Worm (Caenorhabditis elegans) whole organism, dauer: Measurements from ENCODE around the gene F27D9.12.

ENCODE experiments used
- unc-62 ChIP-seq: sonication (generic microtip); optimal IDR thresholded peaks from 2 replicates; lab custom pipeline; 2017; ENCODE audit warnings: missing biosample characterization, missing genetic modification reagents, missing genetic modification characterization

F27D9.12 gene

DNA sequence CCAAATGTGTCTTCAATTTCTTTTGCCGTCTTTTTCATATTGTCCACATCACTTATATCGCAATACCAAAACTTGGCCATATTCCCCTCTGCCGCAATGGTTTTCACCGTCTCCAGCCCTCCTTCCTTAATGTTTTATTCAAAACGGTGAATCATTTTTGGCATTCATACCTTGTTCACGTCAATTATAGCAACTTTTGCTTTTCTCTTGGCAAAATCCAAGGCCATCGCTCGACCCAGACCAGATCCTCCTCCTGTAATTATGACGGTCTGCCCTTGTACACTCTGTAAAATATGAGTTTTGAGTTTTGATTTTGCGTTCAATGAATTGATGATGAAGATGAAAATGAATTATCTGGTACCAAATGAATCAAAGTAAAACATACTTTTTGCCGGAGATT lies 7.6 kb upstream of the F27D9.12 start:
- no peak for TF ChIP-seq unc-62 (GFP tag; lab: Kevin White, UChicago)

ce11 chrX:7662532-7662931 lies 5.8 kb upstream of the F27D9.12 start:
- no peak for TF ChIP-seq unc-62 (GFP tag; lab: Kevin White, UChicago)

DNA sequence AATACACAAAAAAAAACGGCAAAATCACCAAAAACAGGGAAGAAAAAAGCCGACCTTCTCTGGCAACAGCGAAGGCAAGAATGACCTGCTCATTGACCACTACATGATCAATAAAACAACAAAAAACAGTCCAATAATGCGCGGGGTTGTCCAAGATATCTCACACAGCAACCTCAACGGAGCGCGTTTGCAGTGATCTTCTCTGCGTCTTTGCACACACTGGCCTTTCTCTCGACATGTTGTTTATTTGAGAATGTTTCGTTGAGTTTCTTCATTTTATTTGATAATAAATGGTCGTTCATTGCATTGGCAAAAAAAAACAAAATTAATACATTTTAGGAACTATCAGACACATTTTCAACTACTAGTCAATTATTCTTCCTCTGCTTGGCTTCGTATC lies 4.9 kb upstream of the F27D9.12 start:
- TF ChIP-seq unc-62 (GFP tag; lab: Kevin White, UChicago) = no peak

DNA sequence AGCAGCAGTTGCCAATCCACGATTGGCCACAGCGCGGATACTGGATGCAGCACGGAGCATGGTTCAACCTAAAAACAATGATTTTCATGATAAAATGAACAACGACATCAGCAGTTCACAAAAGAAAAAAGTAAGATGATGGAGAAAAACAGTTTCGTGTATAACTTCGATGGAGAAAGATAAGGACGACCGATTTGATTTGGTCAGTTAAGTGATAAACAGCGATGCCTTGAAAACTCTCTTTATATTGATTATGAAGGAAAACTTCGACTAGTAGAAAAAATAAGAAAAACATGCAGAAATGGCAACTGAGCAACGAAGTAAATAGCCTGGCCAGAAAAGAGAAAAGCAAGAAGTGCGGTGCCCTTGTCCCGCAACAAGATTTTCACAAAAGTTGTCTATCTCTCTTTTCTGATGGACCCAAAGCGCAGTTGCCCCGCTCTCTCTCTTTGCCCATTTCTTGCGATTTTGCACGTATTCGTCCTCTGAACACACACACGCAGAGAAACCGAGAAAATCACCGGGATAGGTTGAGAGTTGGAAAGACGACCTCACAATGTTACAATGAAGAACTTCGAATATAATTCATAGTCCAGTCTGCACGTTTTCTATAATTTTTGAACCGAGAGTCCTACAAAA lies 4.3 kb upstream of the F27D9.12 start, which contains the start of gene pcca-1:
pcca-1 (minus strand) TSS at position 68 of the 639 bp plus-strand sequence.
- no peak for TF ChIP-seq unc-62 (GFP tag; lab: Kevin White, UChicago)

DNA sequence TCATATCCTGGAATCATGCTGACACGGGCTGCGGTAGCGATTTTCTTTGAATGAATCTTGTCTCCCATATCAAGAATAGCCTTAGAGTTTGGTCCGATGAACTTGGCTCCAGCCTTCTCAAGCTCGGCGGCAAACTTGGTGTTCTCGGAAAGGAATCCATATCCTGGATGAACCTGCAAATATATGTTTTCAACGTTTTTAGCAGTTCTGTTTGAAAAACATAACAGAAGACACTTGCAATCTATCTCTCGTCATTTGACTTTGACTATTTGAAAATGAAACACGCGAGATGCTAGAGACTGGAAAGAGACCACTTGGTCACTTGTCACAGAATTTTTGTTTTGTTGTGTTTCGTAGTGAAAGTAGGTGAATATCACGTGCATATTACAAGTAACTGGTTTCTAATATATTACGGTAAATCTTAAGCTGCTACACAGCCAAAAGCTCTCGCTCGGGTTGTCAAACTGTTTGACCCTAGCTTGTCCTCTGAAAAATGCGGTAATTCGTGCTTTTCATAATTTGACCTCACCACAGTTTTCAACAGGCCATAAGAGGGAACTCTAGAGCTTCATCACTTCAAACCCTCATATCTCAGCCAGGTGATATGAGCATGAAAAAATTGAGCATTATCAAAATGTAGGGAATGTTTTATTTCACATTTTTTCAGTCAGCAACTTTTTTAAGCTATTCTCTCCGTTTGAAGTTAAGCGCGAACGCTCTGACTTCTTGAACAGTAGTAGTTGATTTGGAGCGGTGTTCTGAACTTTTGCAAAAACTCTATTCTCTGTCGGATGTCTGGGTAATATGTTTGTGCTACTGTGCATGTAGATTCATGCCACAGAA lies 3.0 kb upstream of the F27D9.12 start:
- no peak for TF ChIP-seq unc-62 (GFP tag; lab: Kevin White, UChicago)

- TF ChIP-seq unc-62 (GFP tag; lab: Kevin White, UChicago) = no peak
Measured at ce11 chrX:7655469-7656003, 1.2 kb downstream of the F27D9.12 start.

DNA sequence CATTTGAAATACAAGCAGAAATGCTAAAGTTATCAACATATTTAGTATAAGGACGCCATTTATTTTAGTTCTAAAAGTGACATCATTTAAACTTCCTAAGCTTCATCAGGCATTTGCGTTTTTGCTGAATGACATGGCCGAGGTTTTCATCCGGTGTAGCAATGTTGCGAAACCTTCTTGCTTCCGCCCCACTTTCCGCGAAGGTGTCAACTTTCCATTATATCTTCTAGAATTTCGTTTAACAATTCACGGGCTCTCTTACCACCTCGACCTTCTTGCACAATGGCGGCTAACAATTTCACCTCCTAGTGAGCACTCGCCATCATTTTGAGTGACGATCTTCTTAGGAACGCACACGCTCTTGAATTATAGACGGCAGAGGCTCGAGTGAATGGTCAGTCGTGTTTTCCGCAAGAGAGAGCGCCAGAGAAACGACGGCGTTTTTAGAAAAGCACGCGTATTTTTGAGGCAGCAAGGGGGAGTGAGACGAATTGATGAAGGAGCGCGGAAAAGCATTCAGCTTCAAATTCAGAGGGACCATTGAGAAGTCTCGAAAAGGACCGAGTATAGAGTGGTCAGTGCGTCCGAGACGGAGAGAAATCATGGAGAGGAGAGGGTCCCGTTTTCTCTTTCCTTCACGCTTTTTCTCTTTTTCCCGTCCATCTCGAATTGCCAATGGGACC lies 2.9 kb downstream of the F27D9.12 start:
- no peak for TF ChIP-seq unc-62 (GFP tag; lab: Kevin White, UChicago)

DNA sequence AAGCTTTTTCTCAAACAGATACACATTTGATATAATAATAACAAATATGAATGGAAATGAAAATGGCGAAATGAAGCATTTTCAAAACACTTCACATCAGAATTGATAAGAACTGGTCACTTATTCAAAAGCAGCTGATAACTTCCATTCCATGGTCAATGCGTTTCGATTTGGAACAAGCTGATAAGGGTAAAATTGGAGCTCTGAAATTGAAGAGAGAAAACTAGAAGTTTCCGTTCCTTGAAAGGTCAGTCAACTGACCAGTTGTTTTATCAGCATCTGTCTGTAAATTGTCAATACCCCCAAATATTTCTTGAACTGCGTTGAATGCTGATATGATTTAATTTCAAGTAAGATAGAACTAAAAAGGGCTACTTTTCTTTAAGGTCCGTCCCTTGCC lies 4.5 kb downstream of the F27D9.12 start:
- no peak for TF ChIP-seq unc-62 (GFP tag; lab: Kevin White, UChicago)

- no peak for TF ChIP-seq unc-62 (GFP tag; lab: Kevin White, UChicago)
Measured at ce11 chrX:7651219-7651958, 5.4 kb downstream of the F27D9.12 start.

- no peak for TF ChIP-seq unc-62 (GFP tag; lab: Kevin White, UChicago)
Measured at ce11 chrX:7645313-7645712, 11.5 kb downstream of the F27D9.12 start, which contains the start of gene F26A10.2. Gene F26A10.2 (minus strand): TSS chrX:7645413.

DNA sequence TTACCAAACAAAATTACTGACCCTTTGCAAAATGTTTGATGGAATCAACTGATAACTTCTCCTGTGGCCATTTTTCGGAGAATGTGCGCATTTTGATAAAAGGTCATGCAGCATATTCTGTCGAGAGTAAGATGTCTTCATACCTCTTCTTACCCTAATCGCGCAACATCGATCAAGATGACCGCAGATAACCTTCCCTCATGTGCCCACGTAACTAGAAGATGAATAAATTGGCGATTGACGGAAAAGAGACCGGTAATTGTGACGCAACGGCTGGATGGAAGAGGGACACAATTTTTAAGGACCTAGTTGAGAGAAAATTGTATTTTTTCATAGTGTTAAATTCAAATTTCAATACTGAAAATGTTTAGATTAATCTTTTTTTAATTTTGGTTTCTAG lies 16.0 kb downstream of the F27D9.12 start:
- no peak for TF ChIP-seq unc-62 (GFP tag; lab: Kevin White, UChicago)

- no peak for TF ChIP-seq unc-62 (GFP tag; lab: Kevin White, UChicago)
Measured at ce11 chrX:7640391-7640790, 16.4 kb downstream of the F27D9.12 start.

ce11 chrX:7638790-7639189 lies 18.0 kb downstream of the F27D9.12 start:
- no peak for TF ChIP-seq unc-62 (GFP tag; lab: Kevin White, UChicago)

ce11 chrX:7636037-7636436 lies 20.7 kb downstream of the F27D9.12 start:
- TF ChIP-seq unc-62 (GFP tag; lab: Kevin White, UChicago) = no peak

DNA sequence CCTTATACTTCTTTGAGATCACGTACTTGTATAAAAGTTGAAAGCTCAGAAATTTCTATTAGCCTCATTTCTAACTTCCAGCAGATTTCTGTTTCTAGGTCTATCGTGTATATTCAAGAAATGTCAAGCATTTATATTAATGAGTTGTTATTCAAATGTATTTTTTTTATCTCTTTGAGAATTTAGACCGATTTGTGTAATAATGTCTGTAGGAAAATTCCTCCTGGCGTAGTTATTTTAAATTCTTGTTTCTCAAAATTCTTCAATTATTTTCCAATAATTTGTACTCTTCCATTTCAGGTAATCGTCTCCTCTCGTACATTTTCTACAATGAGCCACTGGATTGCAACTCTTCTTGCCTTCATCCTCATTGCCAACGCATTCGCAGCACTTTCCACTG lies 29.4 kb downstream of the F27D9.12 start, which contains the start of gene nlp-61:
nlp-61 (plus strand) TSS at position 301 of the 400 bp plus-strand sequence.
- no peak for TF ChIP-seq unc-62 (GFP tag; lab: Kevin White, UChicago)
